Worm (Caenorhabditis elegans) whole organism, midembryonic: ENCODE measurements around the gene ivd-1.
A peak's percentile ranks its signal among the peaks of the same experiment; 100 is the strongest.

Experiments used
- T22C8.4 ChIP-seq: fragments of 200-800 bp; sonication (Bioruptor generic); IDR thresholded peaks from 2 replicates; pipeline ENCODE4 v1.3.6; 2022; ENCODE audit warnings: missing genetic modification characterization, missing compliant biosample characterization
- cog-1 ChIP-seq: sonication (generic microtip); optimal IDR thresholded peaks from 2 replicates; lab custom pipeline; 2016; ENCODE audit warnings: missing genetic modification characterization, missing compliant biosample characterization
- flt-1 ChIP-seq: fragments of 200-800 bp; sonication (Bioruptor generic); IDR thresholded peaks from 2 replicates; pipeline ENCODE4 v1.3.6; 2022; ENCODE audit warnings: missing genetic modification characterization, missing compliant biosample characterization
- klf-2 ChIP-seq: fragments of 200-800 bp; sonication (Bioruptor generic); conservative IDR thresholded peaks from 2 replicates; pipeline ENCODE4 v1.3.6; 2022; ENCODE audit warnings: missing genetic modification reagents, missing genetic modification characterization, missing compliant biosample characterization
- med-1 ChIP-seq: sonication (generic microtip); optimal IDR thresholded peaks from 2 replicates; lab custom pipeline; 2017; ENCODE audit warnings: missing genetic modification characterization, mild to moderate bottlenecking, missing compliant biosample characterization, antibody characterized with exemption, missing genetic modification reagents; ENCODE audit not compliant: insufficient read depth
- ref-1 ChIP-seq: fragments of 200-800 bp; sonication (Bioruptor generic); conservative IDR thresholded peaks from 2 replicates; pipeline ENCODE4 v1.3.6; 2022; ENCODE audit warnings: missing genetic modification reagents, missing genetic modification characterization, missing compliant biosample characterization
- tab-1 ChIP-seq: fragments of 200-800 bp; sonication (Bioruptor generic); IDR thresholded peaks from 2 replicates; pipeline ENCODE4 v1.3.6; 2022; ENCODE audit warnings: missing genetic modification characterization, missing compliant biosample characterization
- ztf-23 ChIP-seq: fragments of 200-800 bp; sonication (Bioruptor generic); IDR thresholded peaks from 2 replicates; pipeline ENCODE4 v1.3.6; 2022; ENCODE audit warnings: missing genetic modification reagents, missing genetic modification characterization, missing compliant biosample characterization
- ztf-29 ChIP-seq: fragments of 200-800 bp; sonication (Bioruptor generic); IDR thresholded peaks from 2 replicates; pipeline ENCODE4 v1.3.6; 2022; ENCODE audit warnings: missing genetic modification reagents, missing genetic modification characterization, missing compliant biosample characterization

Gene ivd-1

DNA sequence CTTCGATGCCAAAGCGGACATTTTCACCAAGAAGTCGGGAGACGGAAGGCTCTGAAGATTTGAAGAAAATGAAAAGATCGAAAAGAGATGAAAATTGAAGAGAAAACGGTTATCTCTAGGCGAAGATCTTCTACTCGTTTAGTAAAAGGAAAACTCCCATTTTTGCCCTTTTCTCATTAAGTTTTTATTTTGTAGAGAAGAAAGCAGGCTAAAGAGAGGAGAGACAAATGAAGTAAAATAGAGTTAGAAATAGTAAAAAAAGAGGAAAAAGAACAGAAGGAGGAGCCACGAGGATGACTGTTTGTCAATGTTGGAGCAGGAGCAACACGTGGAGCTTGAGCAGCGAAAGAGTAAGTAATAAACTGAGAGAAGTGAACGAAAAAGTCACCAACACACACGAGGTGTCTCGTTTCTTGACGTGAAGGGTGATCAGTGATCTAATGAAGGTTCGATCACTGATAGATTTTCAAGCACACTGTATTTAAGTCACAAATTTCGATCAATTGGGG, at the start of gene ivd-1:
ivd-1 (minus strand) TSS at position 51 of the 509 bp plus-strand sequence.
- TF ChIP-seq ztf-29 (GFP tag; lab: Robert Waterston, UW) (no peak), klf-2 (no peak), cog-1 (tag; lab: Kevin White, UChicago) (no peak)

DNA sequence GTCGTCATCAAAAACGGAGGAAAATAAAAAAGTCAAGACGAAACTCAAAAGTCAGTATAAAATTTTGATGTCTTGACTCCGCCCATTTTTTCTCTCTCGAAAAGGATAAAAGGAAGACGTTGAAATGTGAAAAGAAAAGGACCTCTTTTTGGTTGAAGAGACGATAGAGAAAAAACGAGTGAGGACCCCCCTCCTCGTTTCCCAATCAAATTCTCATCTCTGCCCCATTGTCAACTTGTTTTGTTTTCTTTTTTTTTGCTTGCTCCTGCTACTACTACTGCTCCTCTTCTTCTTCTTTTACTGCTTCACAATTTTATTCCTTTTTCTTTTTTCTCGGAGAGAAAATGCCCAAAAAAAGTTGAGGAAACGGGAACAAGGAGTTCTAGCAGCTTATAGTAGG, 49.1 kb upstream of the ivd-1 start:
- TF ChIP-seq ztf-29 (GFP tag; lab: Robert Waterston, UW) (no peak), ztf-23 (GFP tag; lab: Robert Waterston, UW) (no peak), tab-1 (GFP tag; lab: Robert Waterston, UW) (no peak), T22C8.4 (no peak), cog-1 (tag; lab: Kevin White, UChicago) (no peak), med-1 (GFP tag; lab: Kevin White, UChicago) (no peak)

DNA sequence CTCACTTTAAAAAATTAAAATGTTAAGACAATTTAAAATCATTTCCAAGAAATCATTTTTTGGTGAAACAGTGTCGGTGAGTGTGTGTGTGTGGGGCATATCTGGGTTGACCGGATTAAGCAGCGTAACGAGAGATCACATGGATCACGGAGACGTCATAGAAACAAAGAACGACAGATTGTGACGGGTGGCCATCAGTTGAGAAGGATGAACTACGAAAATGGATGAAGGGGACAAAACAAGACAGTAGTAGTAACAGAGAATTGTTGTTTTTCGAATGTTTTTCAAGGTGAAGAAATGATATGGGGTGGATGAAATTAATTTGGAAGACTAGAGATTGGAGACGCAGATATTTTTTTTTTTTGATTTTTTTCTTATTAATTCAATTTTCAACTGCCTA, 47.9 kb upstream of the ivd-1 start:
- TF ChIP-seq ztf-23 (GFP tag; lab: Robert Waterston, UW) (no peak), cog-1 (tag; lab: Kevin White, UChicago) (no peak), med-1 (GFP tag; lab: Kevin White, UChicago) (no peak)

DNA sequence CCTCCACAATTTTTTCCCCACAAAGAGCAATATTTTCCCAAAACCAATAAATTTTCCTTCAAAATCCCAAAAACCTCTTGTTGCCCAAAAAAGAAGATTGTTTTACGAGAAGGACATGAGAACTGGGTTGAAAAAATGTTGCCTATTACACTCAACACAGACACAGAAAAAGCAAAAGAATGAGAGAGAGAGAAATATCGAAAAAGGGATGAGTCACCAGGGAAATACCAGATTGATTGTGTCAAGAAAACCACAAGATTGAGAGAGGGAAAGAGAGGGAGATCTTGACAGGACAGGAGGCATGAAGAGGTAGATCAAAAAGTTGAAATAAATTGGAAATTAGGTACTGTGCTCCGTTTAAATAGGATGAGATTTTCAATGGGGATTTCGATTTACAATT, 46.1 kb upstream of the ivd-1 start:
- TF ChIP-seq cog-1 (tag; lab: Kevin White, UChicago): no peak
- no peak for TF ChIP-seq T22C8.4
- TF ChIP-seq ztf-29 (GFP tag; lab: Robert Waterston, UW): no peak
- TF ChIP-seq ztf-23 (GFP tag; lab: Robert Waterston, UW): no peak
- no peak for TF ChIP-seq med-1 (GFP tag; lab: Kevin White, UChicago)
- no peak for TF ChIP-seq ref-1
- no peak for TF ChIP-seq flt-1

DNA sequence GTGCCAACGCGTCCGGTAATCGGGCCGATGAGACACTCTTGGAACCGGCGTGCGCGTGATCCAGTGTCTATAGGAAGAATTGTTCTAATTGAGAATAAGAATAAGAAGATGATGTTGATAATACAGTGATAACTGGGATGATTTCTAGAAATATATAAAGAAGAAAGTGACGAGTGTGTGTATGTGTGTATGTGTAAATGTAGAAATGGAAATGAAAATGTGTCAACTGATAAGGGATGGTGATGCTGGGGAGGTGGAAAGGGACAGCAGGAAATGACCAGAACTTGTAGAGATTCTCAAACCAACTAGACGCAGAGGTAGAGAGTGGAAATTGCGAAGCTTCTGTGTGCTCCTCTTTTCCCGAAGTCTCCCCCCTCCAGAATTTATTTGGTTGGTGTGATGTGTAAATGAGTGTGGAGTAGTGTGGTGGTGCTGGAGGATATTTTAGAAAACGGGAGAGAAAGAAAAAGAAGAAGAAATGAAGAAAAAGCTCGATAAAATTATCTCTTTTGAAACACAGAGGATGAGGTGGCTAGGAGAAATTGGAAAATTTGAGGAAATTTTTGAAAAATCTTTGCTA, 45.2 kb upstream of the ivd-1 start:
- TF ChIP-seq T22C8.4: no peak
- TF ChIP-seq ref-1: 0 out of 2 replicates have a peak, but pooled peaks have one; percentile 22

DNA sequence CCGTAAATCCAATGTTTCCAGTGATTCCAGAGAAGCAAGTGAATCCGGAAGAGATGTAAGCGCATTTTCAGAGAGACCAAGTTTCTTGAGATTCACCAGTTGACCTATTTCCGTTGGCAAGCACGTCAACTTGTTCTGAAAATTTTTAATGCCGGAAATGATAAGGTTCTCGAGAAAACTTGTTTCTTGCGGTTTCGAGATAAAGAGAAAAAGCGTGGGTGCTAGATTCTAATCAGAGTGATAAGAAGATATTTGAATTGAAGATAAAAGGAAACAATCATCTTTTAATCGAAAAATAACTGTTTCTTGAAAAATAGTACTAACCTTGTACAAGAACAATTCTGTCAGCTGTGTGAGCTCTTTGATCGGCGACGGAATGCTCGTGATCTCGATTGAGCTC, 43.1 kb upstream of the ivd-1 start:
- no peak for TF ChIP-seq cog-1 (tag; lab: Kevin White, UChicago)

DNA sequence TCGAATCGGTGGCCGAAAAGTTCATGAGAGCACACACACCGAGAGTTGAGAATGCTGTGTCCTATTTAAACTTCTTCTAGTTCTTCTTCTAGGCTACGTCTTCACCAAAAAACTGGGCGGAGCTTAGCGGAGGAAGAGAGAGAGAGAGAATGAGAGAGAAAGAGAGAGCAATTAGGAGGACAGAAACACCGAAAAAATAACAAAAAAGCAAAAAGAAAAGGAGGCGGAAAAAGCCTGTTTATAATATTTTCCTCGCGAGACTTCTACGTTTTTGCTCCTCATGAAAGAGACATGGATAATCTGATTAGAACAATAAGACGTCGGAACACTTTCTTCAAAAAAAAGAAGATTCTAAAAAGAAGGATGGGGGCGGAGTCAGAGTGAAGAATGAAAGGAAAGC, 33.3 kb upstream of the ivd-1 start, which contains the start of gene tkr-3:
tkr-3 (minus strand) TSS at position 101 of the 400 bp plus-strand sequence.
- TF ChIP-seq cog-1 (tag; lab: Kevin White, UChicago): no peak
- no peak for TF ChIP-seq ztf-23 (GFP tag; lab: Robert Waterston, UW)
- TF ChIP-seq flt-1: no peak
- no peak for TF ChIP-seq tab-1 (GFP tag; lab: Robert Waterston, UW)
- no peak for TF ChIP-seq med-1 (GFP tag; lab: Kevin White, UChicago)
- no peak for TF ChIP-seq ref-1
- no peak for TF ChIP-seq ztf-29 (GFP tag; lab: Robert Waterston, UW)
- TF ChIP-seq T22C8.4: no peak
- no peak for TF ChIP-seq klf-2

DNA sequence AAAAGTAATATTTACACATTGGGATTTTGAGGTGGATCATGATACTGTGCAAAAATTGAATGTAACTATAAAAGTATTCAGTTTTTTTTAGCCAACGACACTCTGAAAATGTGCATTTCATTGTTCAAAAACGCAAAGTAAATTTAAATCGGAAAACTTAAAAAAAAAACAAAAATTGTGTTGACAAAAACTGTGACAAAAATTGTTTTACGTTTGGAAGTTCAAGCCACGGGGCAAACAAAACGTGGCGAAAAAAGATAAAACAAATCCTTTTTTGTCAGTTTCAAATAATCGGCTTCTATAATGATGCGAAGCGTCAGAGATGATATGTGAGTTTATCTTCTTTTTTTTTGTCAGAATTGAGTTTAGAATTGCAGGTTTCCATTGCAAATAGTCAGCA, 22.9 kb upstream of the ivd-1 start, which contains the start of gene AC7.3:
AC7.3 (plus strand) TSS at position 301 of the 400 bp plus-strand sequence.
- TF ChIP-seq ztf-29 (GFP tag; lab: Robert Waterston, UW): no peak
- no peak for TF ChIP-seq med-1 (GFP tag; lab: Kevin White, UChicago)
- TF ChIP-seq ztf-23 (GFP tag; lab: Robert Waterston, UW): no peak
- no peak for TF ChIP-seq cog-1 (tag; lab: Kevin White, UChicago)
- TF ChIP-seq flt-1: no peak
- TF ChIP-seq klf-2: no peak
- no peak for TF ChIP-seq T22C8.4
- TF ChIP-seq ref-1: no peak
- no peak for TF ChIP-seq tab-1 (GFP tag; lab: Robert Waterston, UW)

DNA sequence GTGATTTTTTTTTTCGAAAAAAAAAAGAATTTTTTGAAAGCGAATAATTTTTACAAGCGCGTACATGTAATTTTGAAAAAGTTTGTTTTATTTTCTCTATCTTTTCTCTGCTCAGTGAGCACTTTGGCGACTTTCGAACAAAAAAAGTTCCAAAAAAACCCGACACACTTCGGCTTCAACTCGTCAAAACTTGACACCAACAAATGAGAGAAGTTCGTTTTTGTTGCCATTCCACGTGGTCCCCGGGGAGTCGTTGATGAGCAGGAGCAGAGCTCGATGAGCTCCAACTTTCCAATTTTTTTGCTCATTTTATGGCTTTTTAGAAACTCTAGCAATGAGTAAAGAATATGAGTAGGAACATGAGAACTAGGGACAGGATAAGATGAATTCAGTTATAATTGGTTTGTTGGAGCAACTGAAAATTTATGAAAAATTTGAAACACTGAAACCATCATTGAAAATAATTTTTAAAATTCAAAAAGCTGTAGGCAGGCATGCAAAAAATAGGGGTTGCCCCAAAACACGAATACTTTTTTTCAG, 21.8 kb upstream of the ivd-1 start:
- TF ChIP-seq klf-2: no peak
- no peak for TF ChIP-seq ref-1
- TF ChIP-seq flt-1: no peak
- TF ChIP-seq tab-1 (GFP tag; lab: Robert Waterston, UW): no peak
- no peak for TF ChIP-seq med-1 (GFP tag; lab: Kevin White, UChicago)
- no peak for TF ChIP-seq ztf-23 (GFP tag; lab: Robert Waterston, UW)
- no peak for TF ChIP-seq ztf-29 (GFP tag; lab: Robert Waterston, UW)

DNA sequence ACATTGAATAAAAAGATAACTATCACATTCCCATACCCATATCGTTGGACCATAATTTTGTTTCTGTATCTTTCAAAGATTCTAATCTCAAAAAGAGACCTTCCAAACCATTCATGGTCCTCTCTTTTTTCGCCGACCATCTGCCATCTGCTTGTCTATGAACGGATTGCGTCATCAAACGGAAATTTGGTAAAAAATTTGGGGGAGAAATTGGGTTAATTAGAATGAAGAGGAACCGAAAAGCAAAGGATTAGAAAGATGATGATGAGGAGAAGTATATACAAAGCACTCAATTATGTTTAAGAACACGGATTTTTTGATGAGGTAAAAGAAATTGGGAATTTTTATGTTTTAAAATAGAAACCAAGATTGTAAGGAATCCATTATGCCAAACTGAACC, 21.3 kb upstream of the ivd-1 start:
- TF ChIP-seq med-1 (GFP tag; lab: Kevin White, UChicago): no peak
- no peak for TF ChIP-seq cog-1 (tag; lab: Kevin White, UChicago)
- no peak for TF ChIP-seq ztf-29 (GFP tag; lab: Robert Waterston, UW)
- no peak for TF ChIP-seq T22C8.4
- no peak for TF ChIP-seq tab-1 (GFP tag; lab: Robert Waterston, UW)
- TF ChIP-seq klf-2: no peak
- TF ChIP-seq ref-1: no peak
- TF ChIP-seq flt-1: no peak
- TF ChIP-seq ztf-23 (GFP tag; lab: Robert Waterston, UW): no peak

DNA sequence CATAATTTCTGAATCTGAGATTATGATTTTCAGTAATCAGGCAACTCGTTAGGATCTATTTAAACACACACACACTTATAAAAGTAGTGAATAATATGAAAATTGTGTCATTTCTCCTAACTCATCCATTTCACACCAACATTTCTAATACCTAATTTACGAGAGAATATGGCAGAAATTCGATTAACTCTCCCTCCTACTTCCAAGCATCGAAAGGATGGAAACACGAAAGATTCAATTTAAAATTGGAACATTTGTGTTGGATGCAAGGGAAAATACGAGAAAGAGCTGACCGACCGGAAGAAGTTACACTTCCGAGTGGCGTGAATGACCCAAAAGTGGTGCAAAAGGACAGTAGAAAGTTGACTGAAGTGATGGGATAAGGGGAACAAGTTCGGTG, 20.3 kb upstream of the ivd-1 start:
- TF ChIP-seq ref-1: no peak
- no peak for TF ChIP-seq cog-1 (tag; lab: Kevin White, UChicago)
- TF ChIP-seq ztf-23 (GFP tag; lab: Robert Waterston, UW): no peak
